Worm (Caenorhabditis elegans) whole organism, mixed stage, embryonic: ENCODE data around the gene srd-54.

Source experiments
- lin-13 ChIP-seq: fragments of 150-350 bp; optimal IDR thresholded peaks from 2 replicates; lab custom pipeline; 2014; ENCODE audit warnings: missing biosample characterization, missing genetic modification characterization
- lsy-2 ChIP-seq: fragments of 150-350 bp; optimal IDR thresholded peaks from 2 replicates; lab custom pipeline; 2014; ENCODE audit warnings: missing biosample characterization, missing genetic modification characterization
- mls-2 ChIP-seq: sonication (generic microtip); optimal IDR thresholded peaks from 2 replicates; lab custom pipeline; 2016; ENCODE audit warnings: mild to moderate bottlenecking, missing genetic modification characterization, moderate library complexity, missing compliant biosample characterization
- nhr-76 ChIP-seq: sonication (generic microtip); optimal IDR thresholded peaks from 2 replicates; lab custom pipeline; 2017; ENCODE audit warnings: missing biosample characterization, missing genetic modification characterization
- pha-4 ChIP-seq: fragments of 150-350 bp; optimal IDR thresholded peaks from 2 replicates; lab custom pipeline; 2018; ENCODE audit warnings: missing biosample characterization, missing genetic modification reagents, missing genetic modification characterization
- snpc-4 ChIP-seq: fragments of 150-350 bp; optimal IDR thresholded peaks from 2 replicates; lab custom pipeline; 2014; ENCODE audit warnings: missing biosample characterization, missing genetic modification characterization
- unc-39 ChIP-seq: fragments of 150-350 bp; optimal IDR thresholded peaks from 2 replicates; lab custom pipeline; 2014; ENCODE audit warnings: missing biosample characterization, missing genetic modification characterization
- unc-62 ChIP-seq: fragments of 150-350 bp; optimal IDR thresholded peaks from 2 replicates; lab custom pipeline; 2014; ENCODE audit warnings: missing biosample characterization, missing genetic modification reagents, missing genetic modification characterization
- ztf-11 ChIP-seq: fragments of 150-350 bp; optimal IDR thresholded peaks from 2 replicates; lab custom pipeline; 2014; ENCODE audit warnings: missing biosample characterization, missing genetic modification characterization

- TF ChIP-seq ztf-11 (no peak), unc-39 (tag; lab: Kevin White, UChicago) (no peak), snpc-4 (tag; lab: Kevin White, UChicago) (no peak), mls-2 (no peak), unc-62 (GFP tag; lab: Kevin White, UChicago) (no peak), lsy-2 (tag; lab: Kevin White, UChicago) (no peak), pha-4 (no peak), nhr-76 (tag; lab: Kevin White, UChicago) (no peak), lin-13 (tag; lab: Kevin White, UChicago) (no peak)
Measured at ce11 chrII:7469318-7469717, 36.9 kb downstream of the srd-54 start.
